Worm (Caenorhabditis elegans) whole organism, early embryonic: ENCODE results near the gene smex-1.

Source experiments
- ama-1 ChIP-seq: fragments of 150-350 bp; optimal IDR thresholded peaks from 2 replicates; lab custom pipeline; 2014
- ceh-13 ChIP-seq: fragments of 200-800 bp; sonication (Bioruptor generic); optimal IDR thresholded peaks from 2 replicates; lab custom pipeline; 2018; ENCODE audit warnings: mild to moderate bottlenecking, missing genetic modification characterization, missing compliant biosample characterization
- ceh-36 ChIP-seq: sonication (generic microtip); optimal IDR thresholded peaks from 2 replicates; lab custom pipeline; 2016; ENCODE audit warnings: missing genetic modification characterization, inconsistent platforms, missing compliant biosample characterization
- pes-1 ChIP-seq: fragments of 200-800 bp; sonication (Bioruptor generic); IDR thresholded peaks from 2 replicates; pipeline ENCODE4 v1.3.6; 2022; ENCODE audit warnings: missing genetic modification reagents, missing genetic modification characterization, missing compliant biosample characterization
- scrt-1 ChIP-seq: fragments of 200-800 bp; sonication (Bioruptor generic); IDR thresholded peaks from 2 replicates; pipeline ENCODE4 v1.3.6; 2022; ENCODE audit warnings: missing genetic modification characterization, missing compliant biosample characterization
- tbx-11 ChIP-seq: fragments of 200-800 bp; sonication (Bioruptor generic); IDR thresholded peaks from 2 replicates; pipeline ENCODE4 v1.3.6; 2022; ENCODE audit warnings: missing genetic modification characterization, missing compliant biosample characterization
- tra-4 ChIP-seq: sonication (generic microtip); optimal IDR thresholded peaks from 2 replicates; lab custom pipeline; 2017; ENCODE audit warnings: missing genetic modification characterization, missing compliant biosample characterization

DNA sequence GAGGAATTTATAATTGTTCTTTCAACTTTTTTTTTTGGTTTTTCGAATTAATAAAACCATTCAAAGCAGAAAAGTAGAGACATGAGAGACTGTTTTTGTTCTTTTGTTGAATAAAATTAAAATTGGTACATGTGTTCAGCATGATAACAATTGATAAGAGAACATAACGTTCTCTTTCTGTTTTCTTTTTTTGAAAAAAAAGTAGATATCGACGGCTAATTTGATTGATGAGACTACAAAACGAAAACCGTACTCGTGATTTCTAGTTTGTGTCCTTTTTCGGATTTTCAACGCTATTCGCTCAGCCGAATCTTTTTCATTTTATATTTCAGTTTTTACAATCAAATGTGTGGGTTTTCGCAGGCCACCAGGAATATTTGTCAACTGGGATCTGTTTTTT lies 49.7 kb upstream of the smex-1 start, which contains the start of gene C08D8.1:
- TF ChIP-seq ama-1 (lab: Kevin White, UChicago) (no peak), tra-4 (no peak), pes-1 (GFP tag; lab: Robert Waterston, UW) (no peak), scrt-1 (GFP tag; lab: Robert Waterston, UW) (no peak), ceh-13 (no peak), ceh-36 (tag; lab: Kevin White, UChicago) (no peak), tbx-11 (GFP tag; lab: Robert Waterston, UW) (no peak)
